Worm (Caenorhabditis elegans): ENCODE data around the gene D2023.6.

DNA sequence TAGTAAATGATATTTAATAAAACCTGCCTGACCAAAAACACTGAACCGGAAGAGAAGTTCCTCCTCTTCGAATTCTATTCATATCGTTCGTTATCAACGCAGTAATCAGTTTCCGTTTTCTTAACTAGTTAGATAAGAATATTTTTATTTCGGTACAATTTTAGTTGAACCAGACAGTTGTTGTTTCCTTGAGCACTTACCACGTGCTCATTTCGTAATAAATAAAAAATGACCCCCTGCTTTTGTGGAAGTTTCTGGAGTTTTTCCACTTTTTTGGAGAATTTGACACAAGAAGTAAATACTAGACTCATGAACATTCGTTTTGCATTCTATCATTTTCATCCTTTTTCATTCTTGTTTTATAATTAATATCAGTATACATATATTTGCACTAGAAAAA, 26.6 kb downstream of the D2023.6 start:
- TF ChIP-seq ces-1 (GFP tag; optimal IDR thresholded peaks at IDR 0.05), result no peak
- no peak for TF ChIP-seq unc-62 (GFP tag; optimal IDR thresholded peaks at IDR 0.05)
- TF ChIP-seq blmp-1 (tag; optimal IDR thresholded peaks at IDR 0.05), result no peak
- TF ChIP-seq unc-39 (tag; optimal IDR thresholded peaks at IDR 0.05), result no peak
- no peak for TF ChIP-seq ztf-11 (tag; optimal IDR thresholded peaks at IDR 0.05)

Data from whole organism, mixed stage, embryonic.